Worm (Caenorhabditis elegans) whole organism, L2 larva: Measurements from ENCODE around the gene pie-1.
"Not testable (repeated sequence)": the region's sequence is repeated elsewhere in the genome, so short reads cannot be mapped to it uniquely, and the experiment has no call there.

ENCODE experiments used
- C34F6.9 ChIP-seq: fragments of 150-350 bp; optimal IDR thresholded peaks from 2 replicates; lab custom pipeline; 2014; ENCODE audit warnings: missing biosample characterization, missing genetic modification characterization
- ZK546.5 ChIP-seq: sonication (generic microtip); optimal IDR thresholded peaks from 2 replicates; lab custom pipeline; 2017; ENCODE audit warnings: missing biosample characterization, missing genetic modification characterization
- alr-1 ChIP-seq: fragments of 150-350 bp; optimal IDR thresholded peaks from 2 replicates; lab custom pipeline; 2014; ENCODE audit warnings: missing biosample characterization, missing genetic modification characterization
- ceh-82 ChIP-seq: fragments of 150-350 bp; optimal IDR thresholded peaks from 2 replicates; lab custom pipeline; 2014; ENCODE audit warnings: missing biosample characterization, missing genetic modification characterization
- elt-1 ChIP-seq: fragments of 150-350 bp; optimal IDR thresholded peaks from 2 replicates; lab custom pipeline; 2014; ENCODE audit warnings: missing biosample characterization, missing genetic modification characterization
- fos-1 ChIP-seq: fragments of 150-350 bp; optimal IDR thresholded peaks from 2 replicates; lab custom pipeline; 2014; ENCODE audit warnings: missing biosample characterization, missing genetic modification characterization
- lin-39 ChIP-seq: fragments of 150-350 bp; optimal IDR thresholded peaks from 2 replicates; lab custom pipeline; 2014; ENCODE audit warnings: missing biosample characterization, missing genetic modification reagents, missing genetic modification characterization
- ztf-11 ChIP-seq: sonication (generic microtip); optimal IDR thresholded peaks from 2 replicates; lab custom pipeline; 2017; ENCODE audit warnings: missing biosample characterization, missing genetic modification characterization

DNA sequence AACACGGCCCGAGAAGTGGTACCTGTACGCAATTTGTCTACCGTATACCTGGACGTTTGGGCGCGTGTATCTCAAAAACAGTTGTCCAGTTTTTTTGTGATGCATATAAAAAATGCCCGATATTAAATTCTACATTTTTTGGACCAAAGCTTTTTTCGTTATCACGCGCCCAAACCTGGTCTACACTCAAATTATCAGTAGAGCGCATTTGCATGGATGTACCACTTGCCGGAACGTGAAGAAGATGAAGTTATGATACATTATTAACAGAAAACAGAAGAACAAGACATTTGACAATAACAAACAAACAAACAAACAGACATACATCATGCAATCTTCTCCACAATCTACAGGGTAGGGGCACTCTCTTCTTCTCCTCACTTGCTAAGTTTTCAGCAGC is 20.9 kb downstream of the pie-1 start:
- not testable (repeated sequence) for TF ChIP-seq fos-1; ztf-11 (tag; lab: Kevin White, UChicago); C34F6.9 (tag; lab: Kevin White, UChicago); elt-1 (tag; lab: Kevin White, UChicago); lin-39 (tag; lab: Kevin White, UChicago); alr-1 (tag; lab: Kevin White, UChicago); ZK546.5 (tag; lab: Kevin White, UChicago); ceh-82 (tag; lab: Kevin White, UChicago)
